Fruit fly (Drosophila melanogaster): ENCODE measurements around the gene CG32152.

The CG32152 gene

DNA sequence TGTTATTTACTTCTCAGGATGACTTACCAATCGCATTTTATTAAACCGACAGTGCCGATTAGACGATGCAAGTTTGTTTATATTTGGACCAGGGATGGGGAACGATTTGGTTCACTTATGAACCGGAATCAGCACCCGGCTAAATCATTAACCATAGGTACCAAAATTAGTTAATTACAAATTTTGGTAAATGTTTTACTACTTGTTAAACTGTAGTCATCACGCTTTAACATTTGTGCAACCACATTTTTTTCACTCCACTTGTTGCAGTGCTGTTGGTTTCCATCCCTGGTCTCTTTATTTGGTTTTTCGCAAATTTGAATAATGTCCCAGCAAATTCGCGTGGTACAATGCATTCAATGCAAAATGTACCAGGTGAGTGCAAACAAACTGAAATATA lies 38.3 kb downstream of the CG32152 start, which contains the start of the genes IntS9 and CG43295 (continued):
- TF ChIP-seq CG3281 (GFP tag; optimal IDR thresholded peaks at IDR 0.05): peak; percentile 72
- TF ChIP-seq Hr51 (GFP tag; optimal IDR thresholded peaks at IDR 0.05): peak in 1 of 2 experiments; percentile 75
- peak; percentile 86 for TF ChIP-seq Dip3 (GFP tag; optimal IDR thresholded peaks at IDR 0.05)
- TF ChIP-seq ci (GFP tag; IDR thresholded peaks at IDR 0.05): peak; percentile 93
- TF ChIP-seq H15 (GFP tag; IDR thresholded peaks at IDR 0.05): peak; percentile 78
- no peak for TF ChIP-seq CTCF (GFP tag; optimal IDR thresholded peaks at IDR 0.05)
- peak; percentile 77 for TF ChIP-seq lbe (GFP tag; optimal IDR thresholded peaks at IDR 0.05)
- peak; percentile 51 for TF ChIP-seq Ravus (GFP tag; IDR thresholded peaks at IDR 0.05)
- peak; percentile 77 for TF ChIP-seq CG4617 (GFP tag; optimal IDR thresholded peaks at IDR 0.05; ENCODE audit: borderline replicate concordance)
- peak; percentile 74 for TF ChIP-seq Fer3 (tag; optimal IDR thresholded peaks at IDR 0.05)
- TF ChIP-seq Nf-YB (GFP tag; optimal IDR thresholded peaks at IDR 0.05): no peak
- TF ChIP-seq Nf-YA (GFP tag; IDR thresholded peaks at IDR 0.05): peak; percentile 65; the same call in 1 of the 2 replicates
- peak; percentile 51 for TF ChIP-seq Hmx (GFP tag; optimal IDR thresholded peaks at IDR 0.05)
- TF ChIP-seq CG18599 (GFP tag; optimal IDR thresholded peaks at IDR 0.05): peak; percentile 84
- peak; percentile 34 for TF ChIP-seq Dek (tag; optimal IDR thresholded peaks at IDR 0.05)
- peak; percentile 90 for TF ChIP-seq tin (GFP tag; optimal IDR thresholded peaks at IDR 0.05)
- TF ChIP-seq CG34224 (GFP tag; IDR thresholded peaks at IDR 0.05; ENCODE audit: partially characterized antibody): peak; percentile 35; the same call in 1 of the 3 replicates
- peak; percentile 71 for TF ChIP-seq CG12659 (GFP tag; optimal IDR thresholded peaks at IDR 0.05)
- TF ChIP-seq CG8765 (GFP tag; IDR thresholded peaks at IDR 0.05): peak; percentile 75
- TF ChIP-seq row (GFP tag; IDR thresholded peaks at IDR 0.05): peak; percentile 93
- TF ChIP-seq ind (GFP tag; optimal IDR thresholded peaks at IDR 0.05): peak; percentile 89
- peak; percentile 84 for TF ChIP-seq H2.0 (GFP tag; IDR thresholded peaks at IDR 0.05)
- TF ChIP-seq CG4730 (GFP tag; IDR thresholded peaks at IDR 0.05): peak; percentile 79
- TF ChIP-seq Sox100B (GFP tag; optimal IDR thresholded peaks at IDR 0.05): no peak
- peak; percentile 78 for TF ChIP-seq Max (GFP tag; optimal IDR thresholded peaks at IDR 0.05)
- TF ChIP-seq nerfin-2 (GFP tag; IDR thresholded peaks at IDR 0.05; ENCODE audit: partially characterized antibody): no peak
- no peak for TF ChIP-seq mirr (GFP tag; optimal IDR thresholded peaks at IDR 0.05)
- TF ChIP-seq CG33557 (GFP tag; optimal IDR thresholded peaks at IDR 0.05): peak; percentile 63
- TF ChIP-seq CrebB (tag; optimal IDR thresholded peaks at IDR 0.05): peak; percentile 64
- TF ChIP-seq jumu (GFP tag; optimal IDR thresholded peaks at IDR 0.05): peak; percentile 89
- peak; percentile 85 for TF ChIP-seq ranshi (GFP tag; IDR thresholded peaks at IDR 0.05)
- peak; percentile 77 for TF ChIP-seq her (GFP tag; optimal IDR thresholded peaks at IDR 0.05)
- TF ChIP-seq CG16815 (GFP tag; optimal IDR thresholded peaks at IDR 0.05): peak; percentile 65
- TF ChIP-seq CG14667 (GFP tag; IDR thresholded peaks at IDR 0.05): peak; percentile 66
- TF ChIP-seq fu2 (GFP tag; optimal IDR thresholded peaks at IDR 0.05): peak; percentile 80
- TF ChIP-seq sc (optimal IDR thresholded peaks at IDR 0.05): no peak
- TF ChIP-seq sc (GFP tag; optimal IDR thresholded peaks at IDR 0.05): peak; percentile 55
- TF ChIP-seq CG16813 (GFP tag; IDR thresholded peaks at IDR 0.05; ENCODE audit: partially characterized antibody): no peak
- no peak for TF ChIP-seq fru (optimal IDR thresholded peaks at IDR 0.05)
- no peak for TF ChIP-seq br (optimal IDR thresholded peaks at IDR 0.05)
- TF ChIP-seq chm (GFP tag; IDR thresholded peaks at IDR 0.05): peak; percentile 91
- TF ChIP-seq CG1792 (GFP tag; optimal IDR thresholded peaks at IDR 0.05): peak; percentile 69
- peak; percentile 87 for TF ChIP-seq CG12391 (tag; optimal IDR thresholded peaks at IDR 0.05)
- peak; percentile 57; the same call in 2 of the 3 replicates for TF ChIP-seq knrl (GFP tag; IDR thresholded peaks at IDR 0.05; ENCODE audit: partially characterized antibody)
- TF ChIP-seq CG7271 (tag; optimal IDR thresholded peaks at IDR 0.05): peak; percentile 70
- peak; percentile 88 for TF ChIP-seq CHES-1-like (GFP tag; optimal IDR thresholded peaks at IDR 0.05)
- peak; percentile 39 for TF ChIP-seq CG10274 (GFP tag; optimal IDR thresholded peaks at IDR 0.05)
- peak; percentile 61 for TF ChIP-seq Sry-δ (GFP tag; optimal IDR thresholded peaks at IDR 0.05)
- TF ChIP-seq bsh (GFP tag; optimal IDR thresholded peaks at IDR 0.05): peak in 1 of 2 experiments; percentile 88
- TF ChIP-seq Atf6 (GFP tag; IDR thresholded peaks at IDR 0.05): peak; percentile 82
- peak; percentile 56 for TF ChIP-seq stwl (tag; optimal IDR thresholded peaks at IDR 0.05)
- peak; percentile 56; the same call in 1 of the 2 replicates for TF ChIP-seq Gsc (GFP tag; IDR thresholded peaks at IDR 0.05)
